Worm (Caenorhabditis elegans): ENCODE measurements around the gene B0361.11.

ce11 chrIII:7232782-7233181 is 44.6 kb upstream of the B0361.11 start, which contains the start of gene adr-2:
- no peak for TF ChIP-seq unc-39 (tag; optimal IDR thresholded peaks at IDR 0.05)
- no peak for TF ChIP-seq T26A8.4 (GFP tag; IDR thresholded peaks at IDR 0.05)
